Worm (Caenorhabditis elegans) whole organism, midembryonic: ENCODE data around the gene sulp-4.

ENCODE experiments used
- flt-1 ChIP-seq: fragments of 200-800 bp; sonication (Bioruptor generic); IDR thresholded peaks from 2 replicates; pipeline ENCODE4 v1.3.6; 2022; ENCODE audit warnings: missing genetic modification characterization, missing compliant biosample characterization
- ztf-23 ChIP-seq: fragments of 200-800 bp; sonication (Bioruptor generic); IDR thresholded peaks from 2 replicates; pipeline ENCODE4 v1.3.6; 2022; ENCODE audit warnings: missing genetic modification reagents, missing genetic modification characterization, missing compliant biosample characterization

- no peak for TF ChIP-seq flt-1 (GFP tag; lab: Robert Waterston, UW)
- TF ChIP-seq ztf-23 (GFP tag; lab: Robert Waterston, UW) = no peak
These were observed 21.4 kb upstream of the sulp-4 start for ce11 chrV:11853723-11854122.
